Worm (Caenorhabditis elegans): ENCODE data around the gene T14B4.1.
A peak's percentile ranks its signal among the peaks of the same experiment; 100 is the strongest.
"Not testable (repeated sequence)": the region's sequence is repeated elsewhere in the genome, so short reads cannot be mapped to it uniquely, and the experiment has no call there.

Gene T14B4.1

DNA sequence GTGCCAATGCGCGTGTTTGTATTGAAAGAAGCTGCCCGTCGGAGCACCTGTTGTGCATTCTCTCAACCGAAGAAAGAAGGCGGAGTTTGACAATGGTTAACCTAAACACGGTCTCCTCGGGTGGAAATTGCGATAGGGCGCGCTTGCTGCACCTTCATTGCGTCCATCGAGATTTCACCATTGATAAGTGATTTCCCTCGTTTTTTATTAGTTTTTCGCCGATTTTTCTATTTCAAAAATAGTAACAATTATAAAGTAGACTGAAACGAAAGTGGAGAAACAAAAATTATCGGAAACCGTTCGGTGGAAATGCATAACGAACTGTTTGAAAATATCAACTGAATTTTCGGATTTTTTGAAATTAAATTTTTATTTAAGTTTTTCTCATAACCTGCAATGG lies 38.4 kb downstream of the T14B4.1 start, which contains the start of gene agr-1:
TSS of gene agr-1 (minus strand) at position 101 of the 400 bp plus-strand sequence.
- TF ChIP-seq unc-39, ceh-9, fkh-2 (tag; optimal IDR thresholded peaks at IDR 0.05): not testable (repeated sequence)

ce11 chrII:6776418-6777034 lies 39.8 kb downstream of the T14B4.1 start, which contains the start of gene ssup-72:
ssup-72 (plus strand) TSS chrII:6776598.
- TF ChIP-seq ceh-16 (tag; optimal IDR thresholded peaks at IDR 0.05), result no peak
- TF ChIP-seq nhr-43 (tag; optimal IDR thresholded peaks at IDR 0.05; ENCODE audit: poor library complexity, severe bottlenecking), result peak; percentile 90
- TF ChIP-seq zag-1 (tag; optimal IDR thresholded peaks at IDR 0.05), result no peak
- TF ChIP-seq elt-2 (tag; optimal IDR thresholded peaks at IDR 0.05), result peak; percentile 15
- no peak for TF ChIP-seq mml-1 (tag; optimal IDR thresholded peaks at IDR 0.05)
- TF ChIP-seq nhr-25 (tag; optimal IDR thresholded peaks at IDR 0.05), result peak; percentile 7
- TF ChIP-seq tbx-2 (tag; optimal IDR thresholded peaks at IDR 0.05), result peak; percentile 23
- TF ChIP-seq nhr-77 (tag; optimal IDR thresholded peaks at IDR 0.05), result no peak
- no peak for TF ChIP-seq skn-1 (tag; optimal IDR thresholded peaks at IDR 0.05)
- no peak for TF ChIP-seq ZK546.5 (tag; optimal IDR thresholded peaks at IDR 0.05)
- peak; percentile 65 for TF ChIP-seq nhr-23 (tag; optimal IDR thresholded peaks at IDR 0.05)
- TF ChIP-seq pha-4 (tag; optimal IDR thresholded peaks at IDR 0.05), result peak; percentile 72
- no peak for TF ChIP-seq elt-3 (tag; optimal IDR thresholded peaks at IDR 0.05)
- no peak for TF ChIP-seq unc-39 (tag; optimal IDR thresholded peaks at IDR 0.05)
- peak; percentile 68 for TF ChIP-seq nfya-1 (tag; optimal IDR thresholded peaks at IDR 0.05; ENCODE audit: insufficient read depth)
- TF ChIP-seq lsy-12 (tag; optimal IDR thresholded peaks at IDR 0.05), result peak; percentile 30
- TF ChIP-seq mdl-1 (tag; optimal IDR thresholded peaks at IDR 0.05), result no peak
- no peak for TF ChIP-seq ztf-4 (tag; optimal IDR thresholded peaks at IDR 0.05)
- TF ChIP-seq snpc-4 (tag; optimal IDR thresholded peaks at IDR 0.05), result peak; percentile 63
- no peak for TF ChIP-seq nhr-67 (tag; optimal IDR thresholded peaks at IDR 0.05)
- peak; percentile 71 for TF ChIP-seq lin-15B (tag; optimal IDR thresholded peaks at IDR 0.05)
- peak; percentile 1 for TF ChIP-seq egl-5 (tag; optimal IDR thresholded peaks at IDR 0.05)

ce11 chrII:6779104-6779503 lies 42.4 kb downstream of the T14B4.1 start, which contains the start of gene T13C2.7:
T13C2.7 (plus strand) TSS chrII:6779404.
- TF ChIP-seq R02D3.7 (tag; optimal IDR thresholded peaks at IDR 0.05), result no peak

DNA sequence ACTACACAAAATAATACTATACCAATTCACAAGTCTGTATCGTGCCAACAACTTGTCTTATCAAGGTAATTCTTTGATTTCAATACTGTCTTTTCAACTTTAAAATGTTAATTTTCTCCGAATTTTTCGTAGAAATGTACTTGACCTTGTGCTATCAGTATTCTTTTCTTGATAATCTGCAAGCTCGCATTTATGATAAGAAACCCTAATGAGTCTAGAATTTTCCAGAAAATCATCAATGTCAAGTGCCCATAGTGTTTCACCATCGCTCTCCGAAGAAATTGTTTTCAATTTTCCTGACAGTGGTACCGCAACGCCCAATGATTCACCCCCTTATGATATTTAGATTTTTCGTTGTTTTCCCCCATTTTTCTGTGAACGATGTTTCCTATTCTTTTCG lies 44.5 kb downstream of the T14B4.1 start:
- TF ChIP-seq jun-1 (tag; optimal IDR thresholded peaks at IDR 0.05) (no peak), elt-2 (tag; optimal IDR thresholded peaks at IDR 0.05) (peak; percentile 66), pqm-1 (tag; optimal IDR thresholded peaks at IDR 0.05) (peak; percentile 30)

- TF ChIP-seq zag-1 (tag; optimal IDR thresholded peaks at IDR 0.05) (no peak), ama-1 (optimal IDR thresholded peaks at IDR 0.05) (no peak), ZK546.5 (tag; optimal IDR thresholded peaks at IDR 0.05) (no peak), egl-27 (tag; optimal IDR thresholded peaks at IDR 0.05) (no peak), tbx-2 (tag; optimal IDR thresholded peaks at IDR 0.05) (no peak), nhr-67 (tag; optimal IDR thresholded peaks at IDR 0.05) (no peak), unc-62 (GFP tag; optimal IDR thresholded peaks at IDR 0.05) (no peak), ceh-28 (tag; optimal IDR thresholded peaks at IDR 0.05) (no peak), elt-3 (tag; optimal IDR thresholded peaks at IDR 0.05) (no peak), R02D3.7 (tag; optimal IDR thresholded peaks at IDR 0.05) (no peak), jun-1 (tag; optimal IDR thresholded peaks at IDR 0.05) (no peak), nhr-76 (tag; optimal IDR thresholded peaks at IDR 0.05) (no peak), aly-2 (tag; optimal IDR thresholded peaks at IDR 0.05) (no peak), nhr-43 (tag; optimal IDR thresholded peaks at IDR 0.05; ENCODE audit: poor library complexity, severe bottlenecking) (no peak)
Observed at ce11 chrII:6781983-6782382, 45.3 kb downstream of the T14B4.1 start.

Data from whole organism, L3 larva.